Fruit fly (Drosophila melanogaster): ENCODE measurements around the gene Rop.

Rop gene

dm6 chr3L:4122185-4122767 lies 16.5 kb downstream of the Rop start, which contains the start of gene Chd64 (continued):
- TF ChIP-seq toy (GFP tag; IDR thresholded peaks at IDR 0.05), result no peak
- TF ChIP-seq pnt (GFP tag; optimal IDR thresholded peaks at IDR 0.05), result no peak
- no peak for TF ChIP-seq zfh1 (GFP tag; IDR thresholded peaks at IDR 0.05)
- no peak for TF ChIP-seq Dip2 (GFP tag; IDR thresholded peaks at IDR 0.05)
- no peak for TF ChIP-seq CG9215 (GFP tag; IDR thresholded peaks at IDR 0.05)
- TF ChIP-seq CG15479 (GFP tag; optimal IDR thresholded peaks at IDR 0.05), result no peak
- no peak for TF ChIP-seq CG2116 (GFP tag; optimal IDR thresholded peaks at IDR 0.05)
- no peak for TF ChIP-seq cas (GFP tag; IDR thresholded peaks at IDR 0.05)
- TF ChIP-seq CG31224 (GFP tag; IDR thresholded peaks at IDR 0.05), result no peak
- TF ChIP-seq Atf6 (GFP tag; IDR thresholded peaks at IDR 0.05), result peak; percentile 71
- TF ChIP-seq CG4730 (GFP tag; IDR thresholded peaks at IDR 0.05), result 0 out of 2 replicates have a peak, but pooled peaks have one; percentile 4
- TF ChIP-seq CG11695 (GFP tag; IDR thresholded peaks at IDR 0.05), result peak; percentile 58; the same call in 2 of the 3 replicates
- peak; percentile 90 for TF ChIP-seq Jarid2 (GFP tag; optimal IDR thresholded peaks at IDR 0.05)
- TF ChIP-seq sima (GFP tag; optimal IDR thresholded peaks at IDR 0.05), result no peak
- TF ChIP-seq crol (GFP tag; IDR thresholded peaks at IDR 0.05), result no peak; the same call in 1 of the 2 replicates
- TF ChIP-seq CG3995 (GFP tag; optimal IDR thresholded peaks at IDR 0.05), result no peak
- no peak for TF ChIP-seq inv (GFP tag; IDR thresholded peaks at IDR 0.05; ENCODE audit: partially characterized antibody)
- peak; percentile 67 for TF ChIP-seq lilli (GFP tag; optimal IDR thresholded peaks at IDR 0.05)
- peak; percentile 46 for TF ChIP-seq bbx (GFP tag; IDR thresholded peaks at IDR 0.05; ENCODE audit: partially characterized antibody)
- 0 out of 3 replicates have a peak, but pooled peaks have one; percentile 19 for TF ChIP-seq CG6791 (GFP tag; IDR thresholded peaks at IDR 0.05; ENCODE audit: partially characterized antibody)
- TF ChIP-seq Kr (GFP tag; optimal IDR thresholded peaks at IDR 0.05), result no peak
- TF ChIP-seq HmgZ (tag; optimal IDR thresholded peaks at IDR 0.05), result peak; percentile 71
- no peak; the same call in 1 of the 2 replicates for TF ChIP-seq seq (GFP tag; IDR thresholded peaks at IDR 0.05)
- TF ChIP-seq corto (GFP tag; optimal IDR thresholded peaks at IDR 0.05), result peak; percentile 74
- no peak for TF ChIP-seq D19A (tag; optimal IDR thresholded peaks at IDR 0.05)
- TF ChIP-seq Eip74EF (GFP tag; optimal IDR thresholded peaks at IDR 0.05), result peak in 1 of 2 experiments; percentile 52
- peak; percentile 91; the same call in 3 of the 4 replicates for TF ChIP-seq chinmo (GFP tag; IDR thresholded peaks at IDR 0.05; ENCODE audit: partially characterized antibody)
- TF ChIP-seq sisA (GFP tag; IDR thresholded peaks at IDR 0.05), result no peak
- TF ChIP-seq CG8359 (GFP tag; optimal IDR thresholded peaks at IDR 0.05; ENCODE audit: borderline replicate concordance), result no peak
- TF ChIP-seq ind (GFP tag; optimal IDR thresholded peaks at IDR 0.05), result no peak
- TF ChIP-seq Hand (GFP tag; optimal IDR thresholded peaks at IDR 0.05), result peak; percentile 68
- TF ChIP-seq cg (GFP tag; optimal IDR thresholded peaks at IDR 0.05), result no peak
- peak; percentile 52; the same call in 1 of the 2 replicates for TF ChIP-seq CG4360 (GFP tag; IDR thresholded peaks at IDR 0.05)
- TF ChIP-seq CG42726 (GFP tag; IDR thresholded peaks at IDR 0.05; ENCODE audit: partially characterized antibody), result 0 out of 2 replicates have a peak, but pooled peaks have one; percentile 52
- TF ChIP-seq Doc2 (GFP tag; IDR thresholded peaks at IDR 0.05), result no peak
- TF ChIP-seq Deaf1 (tag; optimal IDR thresholded peaks at IDR 0.05), result peak; percentile 46
- peak; percentile 94 for TF ChIP-seq sd (tag; optimal IDR thresholded peaks at IDR 0.05)
- no peak for TF ChIP-seq CG18764 (GFP tag; optimal IDR thresholded peaks at IDR 0.05)
- TF ChIP-seq Ets65A (GFP tag), result no peak
- peak; percentile 33 for TF ChIP-seq CG10147 (GFP tag; optimal IDR thresholded peaks at IDR 0.05)
- TF ChIP-seq unpg (GFP tag; optimal IDR thresholded peaks at IDR 0.05), result peak; percentile 45
- no peak for TF ChIP-seq NC2β (GFP tag; optimal IDR thresholded peaks at IDR 0.05)
- TF ChIP-seq B-H2 (GFP tag; optimal IDR thresholded peaks at IDR 0.05), result peak; percentile 75
- no peak for TF ChIP-seq ac (GFP tag; optimal IDR thresholded peaks at IDR 0.05)
- no peak for TF ChIP-seq CG3726 (GFP tag; IDR thresholded peaks at IDR 0.05)
- no peak for TF ChIP-seq HLHmδ (GFP tag; optimal IDR thresholded peaks at IDR 0.05)
- no peak; the same call in 2 of the 3 replicates for TF ChIP-seq CG11093 (GFP tag; IDR thresholded peaks at IDR 0.05)
- no peak for TF ChIP-seq sim (GFP tag; IDR thresholded peaks at IDR 0.05)
- TF ChIP-seq Hr51 (GFP tag; optimal IDR thresholded peaks at IDR 0.05), result no peak
